Worm (Caenorhabditis elegans): Measurements from ENCODE around the gene scc-2.

- no peak for TF ChIP-seq pha-4 (tag; optimal IDR thresholded peaks at IDR 0.05)
- TF ChIP-seq zfh-2 (GFP tag; conservative IDR thresholded peaks at IDR 0.05): no peak
These were observed 55.4 kb downstream of the scc-2 start for ce11 chrII:208097-208496.

All from whole organism, young adult.